Worm (Caenorhabditis elegans): ENCODE results near the gene nrde-2.
"Not testable (repeated sequence)": the region's sequence is repeated elsewhere in the genome, so short reads cannot be mapped to it uniquely, and the experiment has no call there.

Gene nrde-2

DNA sequence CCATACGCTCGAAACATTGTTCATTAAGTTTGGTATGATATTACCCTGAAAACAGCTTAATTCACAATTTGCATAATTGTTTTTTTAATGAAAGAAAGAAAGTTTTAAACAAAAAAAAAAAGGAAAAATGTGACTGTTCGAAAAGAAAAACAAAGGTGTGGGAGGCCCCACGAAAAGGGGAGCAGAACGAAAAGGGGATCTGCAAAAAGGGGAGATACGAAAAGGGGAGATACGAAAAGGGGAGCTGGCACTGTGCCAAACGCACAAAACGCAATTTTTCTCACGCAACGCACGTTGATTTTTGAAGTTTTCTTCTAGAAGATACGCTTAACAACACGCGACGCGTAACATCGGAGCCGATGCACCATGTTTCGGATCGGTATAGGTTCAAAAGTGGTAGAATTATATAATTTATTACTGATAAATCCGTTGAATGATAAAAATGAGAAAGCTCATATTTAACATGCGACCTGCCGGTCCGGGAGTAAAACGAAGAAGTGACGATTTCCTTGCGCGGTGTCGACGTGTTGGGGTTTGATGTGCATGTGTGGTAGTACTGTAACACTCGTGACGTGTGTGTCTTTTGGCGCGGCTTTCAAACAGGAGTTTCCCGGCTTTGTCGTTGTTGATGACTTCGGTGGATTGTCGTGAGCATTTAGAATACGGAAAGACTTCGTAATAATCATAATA, at the start of gene nrde-2:
Gene nrde-2, minus strand, starts transcription at position 45 of the 690 bp plus-strand sequence.
- TF ChIP-seq isw-1 (GFP tag; IDR thresholded peaks at IDR 0.05) (0 out of 2 replicates have a peak, but pooled peaks have one; percentile 3), rnt-1 (tag; optimal IDR thresholded peaks at IDR 0.05) (peak; percentile 57), unc-98 (GFP tag; IDR thresholded peaks at IDR 0.05) (0 out of 2 replicates have a peak, but pooled peaks have one; percentile 52), efl-1 (optimal IDR thresholded peaks at IDR 0.05) (peak in 1 of 2 experiments; percentile 13)
- TF ChIP-seq efl-1 (GFP tag; optimal IDR thresholded peaks at IDR 0.05 in 1 of 2) = not testable (repeated sequence)

ce11 chrII:10294262-10294661, 46.8 kb upstream of the nrde-2 start:
- TF ChIP-seq mep-1 (tag; optimal IDR thresholded peaks at IDR 0.05) (no peak), nhr-85 (tag) (peak; percentile 96), nhr-28 (tag; optimal IDR thresholded peaks at IDR 0.05) (no peak), ces-1 (GFP tag; optimal IDR thresholded peaks at IDR 0.05) (no peak), fkh-10 (GFP tag; optimal IDR thresholded peaks at IDR 0.05) (no peak), blmp-1 (tag; optimal IDR thresholded peaks at IDR 0.05) (peak; percentile 57), efl-1 (optimal IDR thresholded peaks at IDR 0.05) (no peak), efl-1 (GFP tag; optimal IDR thresholded peaks at IDR 0.05 in 1 of 2) (no peak), nhr-76 (tag; optimal IDR thresholded peaks at IDR 0.05) (no peak), skn-1 (tag; optimal IDR thresholded peaks at IDR 0.05) (no peak), elt-3 (tag; optimal IDR thresholded peaks at IDR 0.05) (peak in 2 of 6 experiments; percentile 59 to 92), ztf-4 (tag; optimal IDR thresholded peaks at IDR 0.05) (no peak), nhr-47 (tag; optimal IDR thresholded peaks at IDR 0.05) (no peak), sptf-1 (tag; optimal IDR thresholded peaks at IDR 0.05) (no peak), hlh-17 (GFP tag; optimal IDR thresholded peaks at IDR 0.05; ENCODE audit: borderline replicate concordance) (no peak), nhr-71 (tag; optimal IDR thresholded peaks at IDR 0.05) (peak; percentile 71), unc-130 (tag; optimal IDR thresholded peaks at IDR 0.05) (no peak), egl-13 (tag; optimal IDR thresholded peaks at IDR 0.05) (no peak), ets-5 (GFP tag; IDR thresholded peaks at IDR 0.05) (no peak), nhr-11 (tag; optimal IDR thresholded peaks at IDR 0.05) (no peak), lin-14 (GFP tag; optimal IDR thresholded peaks at IDR 0.05) (peak; percentile 50), nhr-237 (tag; optimal IDR thresholded peaks at IDR 0.05) (no peak), mdl-1 (tag; optimal IDR thresholded peaks at IDR 0.05) (peak in 1 of 2 experiments; percentile 48), snu-23 (GFP tag; optimal IDR thresholded peaks at IDR 0.05) (peak; percentile 51), zag-1 (tag; optimal IDR thresholded peaks at IDR 0.05) (no peak), tbx-2 (tag; optimal IDR thresholded peaks at IDR 0.05) (peak; percentile 37), ztf-11 (tag; optimal IDR thresholded peaks at IDR 0.05) (no peak), nhr-19 (GFP tag; conservative IDR thresholded peaks at IDR 0.05) (peak; percentile 32; the same call in 1 of the 2 replicates), rnt-1 (tag; optimal IDR thresholded peaks at IDR 0.05) (no peak), ceh-82 (tag; optimal IDR thresholded peaks at IDR 0.05) (no peak), nhr-20 (tag; optimal IDR thresholded peaks at IDR 0.05) (peak; percentile 77), vab-15 (tag; optimal IDR thresholded peaks at IDR 0.05) (peak; percentile 23), lsy-2 (tag; optimal IDR thresholded peaks at IDR 0.05) (peak in 1 of 2 experiments; percentile 43), ceh-90 (tag; optimal IDR thresholded peaks at IDR 0.05) (no peak), alr-1 (tag; optimal IDR thresholded peaks at IDR 0.05; ENCODE audit: borderline replicate concordance) (no peak), pax-3 (tag; optimal IDR thresholded peaks at IDR 0.05) (no peak), lin-13 (GFP tag; optimal IDR thresholded peaks at IDR 0.05) (no peak), xbp-1 (tag; optimal IDR thresholded peaks at IDR 0.05) (no peak), nhr-90 (tag; optimal IDR thresholded peaks at IDR 0.05; ENCODE audit: poor library complexity) (peak; percentile 58), hlh-4 (tag; optimal IDR thresholded peaks at IDR 0.05) (no peak), dpl-1 (GFP tag; optimal IDR thresholded peaks at IDR 0.05) (peak in 1 of 3 experiments; percentile 17), ceh-88 (GFP tag; IDR thresholded peaks at IDR 0.05) (no peak), C04F5.9 (tag; optimal IDR thresholded peaks at IDR 0.05) (no peak), aly-2 (tag; optimal IDR thresholded peaks at IDR 0.05) (no peak), lin-35 (GFP tag; optimal IDR thresholded peaks at IDR 0.05) (peak in 1 of 2 experiments; percentile 66), irx-1 (tag; optimal IDR thresholded peaks at IDR 0.05) (no peak), F16B12.6 (tag; optimal IDR thresholded peaks at IDR 0.05) (no peak)
